Fruit fly (Drosophila melanogaster): ENCODE data around the gene Irp-1A.
A peak's percentile ranks its signal among the peaks of the same experiment; 100 is the strongest.

Irp-1A gene

dm6 chr3R:22719607-22719949 is 4.8 kb downstream of the Irp-1A start (continued):
- TF ChIP-seq CG12391 (tag; optimal IDR thresholded peaks at IDR 0.05) = peak; percentile 14
- TF ChIP-seq CG2712 (tag; optimal IDR thresholded peaks at IDR 0.05) = peak; percentile 62
- peak; percentile 7 for TF ChIP-seq bcd (GFP tag; optimal IDR thresholded peaks at IDR 0.05)
- TF ChIP-seq bab2 (GFP tag; optimal IDR thresholded peaks at IDR 0.05) = peak; percentile 35
- TF ChIP-seq CG30403 (GFP tag; optimal IDR thresholded peaks at IDR 0.05) = peak; percentile 1
- 0 out of 2 replicates have a peak, but pooled peaks have one; percentile 11 for TF ChIP-seq E2f1 (GFP tag; IDR thresholded peaks at IDR 0.05)
- TF ChIP-seq lilli (GFP tag; optimal IDR thresholded peaks at IDR 0.05) = peak; percentile 14
- TF ChIP-seq ro (GFP tag; IDR thresholded peaks at IDR 0.05) = no peak
- TF ChIP-seq seq (GFP tag; IDR thresholded peaks at IDR 0.05) = peak; percentile 57
- peak; percentile 12 for TF ChIP-seq Hsf (GFP tag; optimal IDR thresholded peaks at IDR 0.05)
- peak; percentile 72 for TF ChIP-seq zf30C (GFP tag; optimal IDR thresholded peaks at IDR 0.05)
- peak; percentile 20 for TF ChIP-seq Xbp1 (GFP tag; optimal IDR thresholded peaks at IDR 0.05)
- TF ChIP-seq lola (GFP tag; optimal IDR thresholded peaks at IDR 0.05) = peak in 1 of 3 experiments; percentile 26
- TF ChIP-seq fd96Cb (tag; optimal IDR thresholded peaks at IDR 0.05) = peak; percentile 33
- no peak for TF ChIP-seq chn (GFP tag; optimal IDR thresholded peaks at IDR 0.05)
- TF ChIP-seq CG13424 (tag; optimal IDR thresholded peaks at IDR 0.05) = peak; percentile 33
- TF ChIP-seq bsh (GFP tag; optimal IDR thresholded peaks at IDR 0.05) = peak in 1 of 2 experiments; percentile 48
- TF ChIP-seq CG9797 (GFP tag; optimal IDR thresholded peaks at IDR 0.05) = no peak
- TF ChIP-seq CG10979 (tag; optimal IDR thresholded peaks at IDR 0.05) = peak; percentile 64
- TF ChIP-seq croc (GFP tag; conservative IDR thresholded peaks at IDR 0.05) = no peak
- peak; percentile 44; the same call in 1 of the 2 replicates for TF ChIP-seq sisA (GFP tag; IDR thresholded peaks at IDR 0.05)
- peak; percentile 16 for TF ChIP-seq ATbp (GFP tag; optimal IDR thresholded peaks at IDR 0.05)
- peak; percentile 65 for TF ChIP-seq dmrt99B (tag; optimal IDR thresholded peaks at IDR 0.05)
- no peak for TF ChIP-seq pan (optimal IDR thresholded peaks at IDR 0.05)
- peak in 1 of 2 experiments; percentile 14 for TF ChIP-seq pan (GFP tag; optimal IDR thresholded peaks at IDR 0.05 in 1 of 2, IDR thresholded peaks at IDR 0.05 in 1 of 2)
- no peak for TF ChIP-seq CG4730 (GFP tag; IDR thresholded peaks at IDR 0.05)

- peak; percentile 59 for TF ChIP-seq abd-A (tag; optimal IDR thresholded peaks at IDR 0.05)
- 0 out of 3 replicates have a peak, but pooled peaks have one; percentile 39 for TF ChIP-seq CG2199 (GFP tag; IDR thresholded peaks at IDR 0.05)
- TF ChIP-seq D19A (tag; optimal IDR thresholded peaks at IDR 0.05) = peak; percentile 94
- TF ChIP-seq oc (tag; optimal IDR thresholded peaks at IDR 0.05) = peak; percentile 42
- no peak for TF ChIP-seq CG6813 (GFP tag; optimal IDR thresholded peaks at IDR 0.05)
- peak; percentile 35 for TF ChIP-seq Ets65A (GFP tag)
- TF ChIP-seq Rx (GFP tag; IDR thresholded peaks at IDR 0.05) = no peak
- TF ChIP-seq CG9932 (GFP tag; IDR thresholded peaks at IDR 0.05) = no peak
- no peak for TF ChIP-seq Atf6 (GFP tag; IDR thresholded peaks at IDR 0.05)
- peak; percentile 73 for TF ChIP-seq sd (tag; optimal IDR thresholded peaks at IDR 0.05)
- peak; percentile 42 for TF ChIP-seq sens (GFP tag)
- TF ChIP-seq BEAF-32 (GFP tag; optimal IDR thresholded peaks at IDR 0.05) = no peak
- TF ChIP-seq CG18599 (GFP tag; optimal IDR thresholded peaks at IDR 0.05) = no peak
- TF ChIP-seq slbo (GFP tag; IDR thresholded peaks at IDR 0.05) = no peak
- peak; percentile 99 for TF ChIP-seq pros (GFP tag; optimal IDR thresholded peaks at IDR 0.05)
- no peak for TF ChIP-seq CTCF (GFP tag; optimal IDR thresholded peaks at IDR 0.05)
- TF ChIP-seq kni (GFP tag; optimal IDR thresholded peaks at IDR 0.05) = peak; percentile 18
- TF ChIP-seq Hey (tag; optimal IDR thresholded peaks at IDR 0.05) = peak; percentile 77
- peak; percentile 49 for TF ChIP-seq Med (GFP tag)
- TF ChIP-seq cg (GFP tag; optimal IDR thresholded peaks at IDR 0.05) = no peak
- TF ChIP-seq tap (tag; optimal IDR thresholded peaks at IDR 0.05) = peak; percentile 13
- peak; percentile 41 for TF ChIP-seq row (GFP tag; IDR thresholded peaks at IDR 0.05)
- TF ChIP-seq CkIIα-i1 (GFP tag; IDR thresholded peaks at IDR 0.05) = no peak
- no peak for TF ChIP-seq Doc3 (GFP tag; IDR thresholded peaks at IDR 0.05; ENCODE audit: partially characterized antibody)
- TF ChIP-seq gsb-n (tag; optimal IDR thresholded peaks at IDR 0.05) = peak; percentile 79
These were observed 5.3 kb downstream of the Irp-1A start for dm6 chr3R:22718937-22719606.
